Fruit fly (Drosophila melanogaster): ENCODE results near the gene Hf.

Gene Hf

DNA sequence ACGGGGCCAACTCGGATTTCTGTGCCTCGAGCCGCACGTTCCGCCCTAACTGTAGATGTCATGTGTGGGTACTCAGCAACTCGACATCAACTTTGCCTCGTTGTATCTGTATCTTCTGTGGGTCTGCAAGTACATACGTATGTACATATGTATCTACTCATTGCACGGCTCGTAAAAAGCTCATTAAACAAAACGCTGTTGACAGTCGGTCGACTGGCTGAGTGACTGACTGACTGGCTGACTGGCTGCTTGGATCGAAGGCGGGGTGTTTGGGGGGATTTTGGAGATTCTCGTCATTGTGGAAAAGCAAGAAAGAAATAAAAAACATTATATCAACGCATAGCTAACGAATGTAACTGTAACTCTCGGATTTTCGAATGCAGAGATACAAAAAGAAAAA lies 36.9 kb upstream of the Hf start:
- TF ChIP-seq Hr83 (GFP tag; optimal IDR thresholded peaks at IDR 0.05; ENCODE audit: poor library complexity, severe bottlenecking) = no peak
- no peak for TF ChIP-seq rgr (GFP tag; optimal IDR thresholded peaks at IDR 0.05)
- TF ChIP-seq dl (GFP tag; optimal IDR thresholded peaks at IDR 0.05; ENCODE audit: insufficient read depth in 1 of 2, partially characterized antibody in 2 of 2) = no peak
- TF ChIP-seq jim (GFP tag; optimal IDR thresholded peaks at IDR 0.05) = no peak
- TF ChIP-seq Dif (GFP tag; optimal IDR thresholded peaks at IDR 0.05; ENCODE audit: partially characterized antibody) = no peak
- TF ChIP-seq woc (GFP tag; optimal IDR thresholded peaks at IDR 0.05) = no peak
- no peak for TF ChIP-seq dmrt93B (GFP tag; optimal IDR thresholded peaks at IDR 0.05)
- TF ChIP-seq Mio (GFP tag; optimal IDR thresholded peaks at IDR 0.05) = no peak
- TF ChIP-seq GATAd (GFP tag; optimal IDR thresholded peaks at IDR 0.05) = no peak
- TF ChIP-seq brk (GFP tag; optimal IDR thresholded peaks at IDR 0.05) = no peak

DNA sequence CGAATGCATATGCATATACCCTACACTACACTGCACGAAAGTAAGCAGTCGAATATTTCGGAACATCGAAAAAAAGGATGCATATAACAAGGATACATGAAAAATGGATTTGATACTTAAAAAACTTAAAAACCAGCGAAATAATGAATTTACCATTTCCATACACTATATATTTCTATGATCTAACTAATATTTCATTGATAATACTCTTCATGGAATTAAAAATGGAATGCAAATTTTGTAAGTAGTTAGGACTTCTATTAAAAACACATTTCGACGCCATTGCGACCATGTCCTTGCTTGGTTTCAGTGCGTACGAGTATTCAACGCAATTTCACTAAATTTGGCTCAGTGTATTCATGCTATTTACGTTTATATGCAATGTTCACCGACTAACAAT lies 34.6 kb upstream of the Hf start:
- TF ChIP-seq HLH106 (tag; optimal IDR thresholded peaks at IDR 0.05) (peak; percentile 21), fru (GFP tag; optimal IDR thresholded peaks at IDR 0.05) (peak; percentile 15), Rel (GFP tag; optimal IDR thresholded peaks at IDR 0.05) (no peak), Rel (tag; optimal IDR thresholded peaks at IDR 0.05) (no peak), CG9705 (GFP tag; optimal IDR thresholded peaks at IDR 0.05) (no peak), ey (GFP tag; optimal IDR thresholded peaks at IDR 0.05) (no peak), h (GFP tag; optimal IDR thresholded peaks at IDR 0.05) (peak; percentile 19), foxo (GFP tag; optimal IDR thresholded peaks at IDR 0.05) (peak in 1 of 2 experiments; percentile 32), dl (GFP tag; optimal IDR thresholded peaks at IDR 0.05; ENCODE audit: insufficient read depth in 1 of 2, partially characterized antibody in 2 of 2) (no peak), Sp1 (GFP tag; optimal IDR thresholded peaks at IDR 0.05) (no peak), rgr (GFP tag; optimal IDR thresholded peaks at IDR 0.05) (peak; percentile 11), sage (GFP tag; optimal IDR thresholded peaks at IDR 0.05) (no peak), Abd-B (GFP tag; optimal IDR thresholded peaks at IDR 0.05) (no peak), sv (GFP tag; optimal IDR thresholded peaks at IDR 0.05) (no peak), pan (optimal IDR thresholded peaks at IDR 0.05) (no peak), lola (GFP tag; optimal IDR thresholded peaks at IDR 0.05) (no peak)

DNA sequence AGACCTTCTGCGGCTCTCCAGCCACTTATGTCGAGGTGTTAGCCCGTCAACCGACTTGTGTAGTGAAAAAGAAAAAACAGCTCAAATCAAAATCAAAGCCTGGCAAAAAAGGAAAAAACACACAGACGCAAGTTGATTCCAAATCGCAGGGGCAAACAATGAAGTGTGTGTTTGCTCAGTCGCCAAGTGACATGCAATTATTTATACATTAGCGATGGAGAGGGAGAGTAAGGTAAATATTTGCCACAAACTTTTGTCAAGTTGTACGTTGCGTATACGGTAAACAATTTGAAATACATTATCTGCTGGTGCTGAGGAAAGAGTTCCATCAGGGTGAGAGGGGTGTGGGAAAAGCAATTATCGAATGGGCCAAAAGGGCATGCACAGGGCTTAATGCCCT lies 30.7 kb upstream of the Hf start:
- TF ChIP-seq sage (GFP tag; optimal IDR thresholded peaks at IDR 0.05) (no peak), GATAd (GFP tag; optimal IDR thresholded peaks at IDR 0.05) (no peak), Hr78 (GFP tag; optimal IDR thresholded peaks at IDR 0.05) (no peak), CG9705 (GFP tag; optimal IDR thresholded peaks at IDR 0.05) (no peak)

DNA sequence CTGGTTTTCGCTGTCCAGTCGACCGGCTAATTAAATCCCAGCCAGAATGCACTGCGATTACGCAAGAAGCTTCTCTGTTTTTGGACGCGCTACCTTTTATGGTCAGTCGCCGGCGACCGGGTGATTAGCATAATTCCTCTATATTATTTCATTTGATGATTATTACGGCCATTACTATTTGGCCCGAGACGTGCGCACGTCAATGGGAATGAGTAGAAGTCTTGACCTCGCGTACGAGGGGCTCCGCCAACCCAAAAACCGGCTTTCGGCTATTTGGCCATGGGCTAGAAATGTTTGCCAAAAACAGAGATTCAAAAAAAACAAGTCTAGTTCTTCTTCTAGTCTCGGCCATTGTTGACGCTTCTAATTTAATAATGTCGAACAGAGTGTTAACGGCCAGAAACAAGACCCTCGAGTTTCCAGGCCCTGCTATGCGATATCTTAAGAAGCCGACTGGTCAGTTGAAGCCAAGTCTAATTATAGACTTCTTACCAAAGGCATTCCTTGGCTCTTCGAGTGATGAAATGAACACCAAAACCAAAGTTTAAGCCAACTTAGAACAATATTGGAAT lies 25.0 kb upstream of the Hf start:
- no peak for TF ChIP-seq Mio (GFP tag; optimal IDR thresholded peaks at IDR 0.05)
- no peak for TF ChIP-seq N (GFP tag; optimal IDR thresholded peaks at IDR 0.05)
- TF ChIP-seq woc (GFP tag; optimal IDR thresholded peaks at IDR 0.05) = no peak
- no peak for TF ChIP-seq Hnf4 (GFP tag; optimal IDR thresholded peaks at IDR 0.05)
- TF ChIP-seq CG9705 (GFP tag; optimal IDR thresholded peaks at IDR 0.05) = no peak
- no peak for TF ChIP-seq Dif (GFP tag; optimal IDR thresholded peaks at IDR 0.05; ENCODE audit: partially characterized antibody)
- TF ChIP-seq Hr78 (GFP tag; optimal IDR thresholded peaks at IDR 0.05) = no peak
- no peak for TF ChIP-seq Jra (GFP tag; optimal IDR thresholded peaks at IDR 0.05)
- no peak for TF ChIP-seq ey (GFP tag; optimal IDR thresholded peaks at IDR 0.05)
- TF ChIP-seq lola (GFP tag; optimal IDR thresholded peaks at IDR 0.05) = no peak

DNA sequence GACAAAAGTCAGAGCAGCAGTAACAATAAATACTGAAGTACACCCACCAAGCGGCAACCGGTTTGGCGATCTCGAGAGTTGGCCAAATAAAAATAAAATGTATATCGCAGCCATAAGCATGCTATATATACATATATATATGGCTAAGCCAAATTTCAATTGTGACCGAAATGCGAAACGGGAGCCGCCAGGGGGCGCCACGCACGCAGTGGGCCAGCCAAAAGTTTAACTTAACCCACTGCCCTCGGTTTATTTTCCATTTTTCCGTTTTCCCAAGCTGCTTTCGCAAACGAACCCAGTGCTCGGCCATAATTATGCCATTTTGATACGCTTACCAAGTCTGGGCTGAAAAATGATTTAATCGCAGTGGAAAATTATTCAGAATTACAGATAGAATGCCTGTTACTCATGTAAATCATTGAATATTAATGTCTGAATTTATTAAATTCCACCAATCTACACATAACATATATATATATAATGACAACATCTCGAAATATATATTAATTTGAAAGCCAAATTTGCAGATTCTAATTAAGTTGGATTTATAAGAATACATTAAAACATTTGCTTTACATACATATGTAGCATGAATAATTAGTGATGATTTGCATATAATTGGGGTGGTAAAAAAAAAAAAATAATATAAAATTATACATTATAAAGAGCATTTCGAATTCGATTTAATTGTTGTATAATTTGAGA lies 22.3 kb upstream of the Hf start:
- TF ChIP-seq dsf (GFP tag; optimal IDR thresholded peaks at IDR 0.05; ENCODE audit: borderline replicate concordance) = no peak
- TF ChIP-seq h (GFP tag; optimal IDR thresholded peaks at IDR 0.05) = no peak
- no peak for TF ChIP-seq lola (GFP tag; optimal IDR thresholded peaks at IDR 0.05)
- no peak for TF ChIP-seq fru (GFP tag; optimal IDR thresholded peaks at IDR 0.05)

All from whole organism, wandering third instar larva.